Fruit fly (Drosophila melanogaster) whole organism, embryonic: Measurements from ENCODE around the gene Nup98-96.

ENCODE experiments used
- Bgb ChIP-seq: fragments of 200-800 bp; sonication (Bioruptor generic); IDR thresholded peaks from 2 replicates; pipeline ENCODE4 v1.3.6; 2022; ENCODE audit warnings: missing biosample characterization, missing genetic modification characterization; ENCODE audit not compliant: partially characterized antibody
- CG10147 ChIP-seq: fragments of 200-800 bp; sonication (Bioruptor generic); optimal IDR thresholded peaks from 2 replicates; lab custom pipeline; 2019; ENCODE audit warnings: missing biosample characterization, mild to moderate bottlenecking, missing genetic modification characterization, moderate library complexity
- CG10431 ChIP-seq: fragments of 200-800 bp; sonication (Bioruptor generic); optimal IDR thresholded peaks from 3 replicates; lab custom pipeline; 2018; ENCODE audit warnings: missing biosample characterization, mild to moderate bottlenecking, missing genetic modification characterization
- CG11085 ChIP-seq: fragments of 200-800 bp; sonication (Bioruptor generic); IDR thresholded peaks from 2 replicates; pipeline ENCODE4 v1.3.6; 2022; ENCODE audit warnings: missing biosample characterization, missing genetic modification characterization
- CG11398 ChIP-seq: fragments of 200-800 bp; sonication (Bioruptor generic); optimal IDR thresholded peaks from 2 replicates; lab custom pipeline; 2016; ENCODE audit warnings: missing biosample characterization, missing genetic modification characterization
- CG12299 ChIP-seq: fragments of 200-800 bp; sonication (Bioruptor generic); optimal IDR thresholded peaks from 2 replicates; lab custom pipeline; 2018; ENCODE audit warnings: missing biosample characterization, mild to moderate bottlenecking, missing genetic modification characterization
- CG1602 ChIP-seq: fragments of 200-800 bp; sonication (Bioruptor generic); optimal IDR thresholded peaks from 3 replicates; lab custom pipeline; 2016; ENCODE audit warnings: missing biosample characterization, missing genetic modification characterization
- CG16815 ChIP-seq: fragments of 200-800 bp; sonication (Bioruptor generic); optimal IDR thresholded peaks from 3 replicates; lab custom pipeline; 2017; ENCODE audit warnings: missing biosample characterization, mild to moderate bottlenecking, missing genetic modification characterization
- CG16863 ChIP-seq: fragments of 200-800 bp; sonication (Bioruptor generic); optimal IDR thresholded peaks from 3 replicates; lab custom pipeline; 2016; ENCODE audit warnings: missing biosample characterization, missing genetic modification characterization
- CG17359 ChIP-seq: fragments of 200-800 bp; sonication (Bioruptor generic); optimal IDR thresholded peaks from 3 replicates; lab custom pipeline; 2018; ENCODE audit warnings: missing biosample characterization, mild to moderate bottlenecking, missing genetic modification characterization, moderate library complexity
- CG17568 ChIP-seq: fragments of 200-800 bp; sonication (Bioruptor generic); optimal IDR thresholded peaks from 2 replicates; lab custom pipeline; 2018; ENCODE audit warnings: missing biosample characterization, mild to moderate bottlenecking, missing genetic modification characterization, moderate library complexity
- CG17612 ChIP-seq: fragments of 200-800 bp; sonication (Bioruptor generic); IDR thresholded peaks from 2 replicates; pipeline ENCODE4 v1.3.6; 2022; ENCODE audit warnings: missing biosample characterization, missing genetic modification characterization
- CG2116 ChIP-seq: fragments of 200-800 bp; sonication (Bioruptor generic); optimal IDR thresholded peaks from 3 replicates; lab custom pipeline; 2018; ENCODE audit warnings: missing biosample characterization, mild to moderate bottlenecking, missing genetic modification characterization
- CG3407 ChIP-seq: fragments of 200-800 bp; sonication (Bioruptor generic); optimal IDR thresholded peaks from 2 replicates; lab custom pipeline; 2018; ENCODE audit warnings: missing biosample characterization, mild to moderate bottlenecking, missing genetic modification characterization
- CG34376 ChIP-seq: fragments of 200-800 bp; sonication (Bioruptor generic); optimal IDR thresholded peaks from 2 replicates; lab custom pipeline; 2018; ENCODE audit warnings: missing biosample characterization, mild to moderate bottlenecking, missing genetic modification characterization
- CG6854 ChIP-seq: fragments of 200-800 bp; sonication (Bioruptor generic); optimal IDR thresholded peaks from 3 replicates; lab custom pipeline; 2017; ENCODE audit warnings: missing biosample characterization, mild to moderate bottlenecking, missing genetic modification characterization
- D19B ChIP-seq: fragments of 200-800 bp; sonication (Bioruptor generic); optimal IDR thresholded peaks from 2 replicates; lab custom pipeline; 2017; ENCODE audit warnings: missing biosample characterization, mild to moderate bottlenecking, missing genetic modification characterization
- Dek ChIP-seq: fragments of 200-800 bp; sonication (Bioruptor generic); optimal IDR thresholded peaks from 3 replicates; lab custom pipeline; 2019; ENCODE audit warnings: missing biosample characterization, mild to moderate bottlenecking, missing genetic modification characterization, moderate library complexity
- ERR ChIP-seq: fragments of 200-800 bp; sonication (Bioruptor generic); optimal IDR thresholded peaks from 2 replicates; lab custom pipeline; 2016; ENCODE audit warnings: missing biosample characterization, missing genetic modification characterization
- HmgD ChIP-seq: fragments of 200-800 bp; sonication (Bioruptor generic); optimal IDR thresholded peaks from 3 replicates; lab custom pipeline; 2016; ENCODE audit warnings: missing biosample characterization, missing genetic modification characterization
- Hr51 ChIP-seq, 2 experiments: fragments of 200-800 bp; sonication (Bioruptor generic); optimal IDR thresholded peaks; 2 replicates in 1 of 2; 3 replicates in 1 of 2; lab custom pipeline; 2016 to 2018; ENCODE audit warnings: missing biosample characterization in 2 of 2, missing genetic modification characterization in 2 of 2, mild to moderate bottlenecking in 1 of 2, moderate library complexity in 1 of 2
- Hsf ChIP-seq: fragments of 200-800 bp; sonication (Bioruptor generic); optimal IDR thresholded peaks from 3 replicates; lab custom pipeline; 2016; ENCODE audit warnings: missing biosample characterization, missing genetic modification characterization
- NC2α ChIP-seq: fragments of 200-800 bp; sonication (Bioruptor generic); optimal IDR thresholded peaks from 2 replicates; lab custom pipeline; 2016; ENCODE audit warnings: missing biosample characterization, missing genetic modification characterization
- NFAT ChIP-seq: fragments of 200-800 bp; sonication (Bioruptor generic); IDR thresholded peaks from 2 replicates; pipeline ENCODE4 v1.3.6; 2022; ENCODE audit warnings: missing biosample characterization, missing genetic modification characterization
- Nf-YA ChIP-seq: fragments of 200-800 bp; sonication (Bioruptor generic); IDR thresholded peaks from 2 replicates; pipeline ENCODE4 v1.3.6; 2022; ENCODE audit warnings: missing biosample characterization, missing genetic modification characterization
- Nf-YB ChIP-seq: fragments of 200-800 bp; sonication (Bioruptor generic); optimal IDR thresholded peaks from 3 replicates; lab custom pipeline; 2019; ENCODE audit warnings: missing biosample characterization, mild to moderate bottlenecking, missing genetic modification characterization, moderate library complexity
- Nf-YC ChIP-seq: fragments of 200-800 bp; optimal IDR thresholded peaks from 3 replicates; lab custom pipeline; 2019; ENCODE audit warnings: missing biosample characterization, mild to moderate bottlenecking, missing genetic modification characterization, moderate library complexity
- NfI ChIP-seq: fragments of 200-800 bp; sonication (Bioruptor generic); optimal IDR thresholded peaks from 3 replicates; lab custom pipeline; 2018; ENCODE audit warnings: missing biosample characterization, mild to moderate bottlenecking, missing genetic modification characterization, moderate library complexity
- Poxn ChIP-seq: fragments of 200-800 bp; sonication (Bioruptor generic); IDR thresholded peaks from 2 replicates; pipeline ENCODE4 v1.3.6; 2022; ENCODE audit warnings: missing biosample characterization, missing genetic modification characterization
- Sin3A ChIP-seq: fragments of >200 bp; optimal IDR thresholded peaks from 2 replicates; lab custom pipeline; 2018
- TFAM ChIP-seq: fragments of 200-800 bp; sonication (Bioruptor generic); optimal IDR thresholded peaks from 2 replicates; lab custom pipeline; 2017; ENCODE audit warnings: missing biosample characterization, missing genetic modification characterization, inconsistent platforms
- al ChIP-seq: fragments of 200-800 bp; sonication (Bioruptor generic); IDR thresholded peaks from 2 replicates; pipeline ENCODE4 v1.3.6; 2022; ENCODE audit warnings: missing biosample characterization, missing genetic modification characterization
- corto ChIP-seq: fragments of 200-800 bp; sonication (Bioruptor generic); optimal IDR thresholded peaks from 2 replicates; lab custom pipeline; 2016; ENCODE audit warnings: missing biosample characterization, mild to moderate bottlenecking, missing genetic modification characterization, moderate library complexity
- dan ChIP-seq: fragments of 200-800 bp; sonication (Bioruptor generic); IDR thresholded peaks from 2 replicates; pipeline ENCODE4 v1.3.6; 2022; ENCODE audit warnings: missing biosample characterization, missing genetic modification characterization
- ems ChIP-seq: fragments of 200-800 bp; sonication (Bioruptor generic); optimal IDR thresholded peaks from 3 replicates; lab custom pipeline; 2016; ENCODE audit warnings: missing biosample characterization, missing genetic modification characterization
- ewg ChIP-seq: fragments of 200-800 bp; sonication (Bioruptor generic); optimal IDR thresholded peaks from 3 replicates; lab custom pipeline; 2017; ENCODE audit warnings: mild to moderate bottlenecking, missing biosample characterization, missing genetic modification reagents, missing genetic modification characterization
- gcm2 ChIP-seq: fragments of 200-800 bp; sonication (Bioruptor generic); optimal IDR thresholded peaks from 2 replicates; lab custom pipeline; 2016; ENCODE audit warnings: missing biosample characterization, missing genetic modification characterization
- gt ChIP-seq: fragments of 200-800 bp; sonication (Bioruptor generic); IDR thresholded peaks from 2 replicates; pipeline ENCODE4 v1.3.6; 2022; ENCODE audit warnings: missing biosample characterization, missing genetic modification characterization
- h ChIP-seq: fragments of >200 bp; optimal IDR thresholded peaks from 2 replicates; lab custom pipeline; 2017
- her ChIP-seq: fragments of 200-800 bp; sonication (Bioruptor generic); optimal IDR thresholded peaks from 2 replicates; lab custom pipeline; 2016; ENCODE audit warnings: missing biosample characterization, missing genetic modification characterization
- hkb ChIP-seq, 2 experiments: fragments of 200-800 bp in 1 of 2; fragments of >200 bp in 1 of 2; sonication (Bioruptor generic) in 1 of 2; IDR thresholded peaks in 1 of 2; optimal IDR thresholded peaks in 1 of 2; 2 replicates each; pipeline versions ENCODE4 v1.3.6 to Lab custom; 2017 to 2022; ENCODE audit warnings: missing biosample characterization in 1 of 2, missing genetic modification characterization in 1 of 2
- hth ChIP-seq: fragments of >200 bp; optimal IDR thresholded peaks from 2 replicates; lab custom pipeline; 2017; ENCODE audit warnings: inconsistent platforms
- nerfin-2 ChIP-seq: fragments of 200-800 bp; sonication (Bioruptor generic); IDR thresholded peaks from 2 replicates; pipeline ENCODE4 v1.3.6; 2022; ENCODE audit warnings: missing biosample characterization, missing genetic modification characterization; ENCODE audit not compliant: partially characterized antibody
- p53 ChIP-seq: fragments of 200-800 bp; sonication (Bioruptor generic); optimal IDR thresholded peaks from 2 replicates; lab custom pipeline; 2016; ENCODE audit warnings: missing biosample characterization, missing genetic modification characterization
- pan ChIP-seq, 4 experiments: fragments of >200 bp in 3 of 4; fragments of 200-800 bp in 1 of 4; sonication (Bioruptor generic) in 1 of 4; optimal IDR thresholded peaks in 3 of 4; IDR thresholded peaks in 1 of 4; 2 replicates each; pipeline versions ENCODE4 v1.3.6 to Lab custom; 2017 to 2022; ENCODE audit warnings: missing biosample characterization in 2 of 4, missing genetic modification characterization in 2 of 4, mixed read lengths in 1 of 4
- pnt ChIP-seq: fragments of 200-800 bp; sonication (Bioruptor generic); optimal IDR thresholded peaks from 3 replicates; lab custom pipeline; 2016; ENCODE audit warnings: missing biosample characterization, missing genetic modification characterization
- ro ChIP-seq: fragments of 200-800 bp; sonication (Bioruptor generic); IDR thresholded peaks from 2 replicates; pipeline ENCODE4 v1.3.6; 2022; ENCODE audit warnings: missing biosample characterization, missing genetic modification characterization
- row ChIP-seq: fragments of 200-800 bp; sonication (Bioruptor generic); IDR thresholded peaks from 3 replicates; pipeline ENCODE4 v1.3.6; 2022; ENCODE audit warnings: missing biosample characterization, missing genetic modification characterization
- slp2 ChIP-seq: fragments of 200-800 bp; sonication (Bioruptor generic); optimal IDR thresholded peaks from 2 replicates; lab custom pipeline; 2016; ENCODE audit warnings: missing biosample characterization, missing genetic modification characterization
- stwl ChIP-seq: fragments of 200-800 bp; sonication (Bioruptor generic); optimal IDR thresholded peaks from 3 replicates; lab custom pipeline; 2018; ENCODE audit warnings: missing biosample characterization, mild to moderate bottlenecking, missing genetic modification characterization, moderate library complexity
- tin ChIP-seq: fragments of 200-800 bp; sonication (Bioruptor generic); optimal IDR thresholded peaks from 3 replicates; lab custom pipeline; 2016; ENCODE audit warnings: missing biosample characterization, missing genetic modification characterization

Gene Nup98-96

dm6 chr3R:23732990-23733512 lies 48.4 kb downstream of the Nup98-96 start, which contains the start of the genes Hmgcr and Rpn9 (continued):
- TF ChIP-seq pan (optimal IDR thresholded peaks at IDR 0.05; lab: Kevin White, UChicago) (no peak), pan (GFP tag; optimal IDR thresholded peaks at IDR 0.05 in 1 of 2, IDR thresholded peaks at IDR 0.05 in 1 of 2) (no peak), CG17568 (no peak), NfI (GFP tag; lab: Kevin White, UChicago) (peak; percentile 30), CG11085 (GFP tag; lab: Robert Waterston, UW) (no peak), CG12299 (tag; lab: Kevin White, UChicago) (peak; percentile 52), Hsf (GFP tag; lab: Kevin White, UChicago) (no peak), Sin3A (lab: Kevin White, UChicago) (peak; percentile 95), CG16863 (GFP tag; lab: Kevin White, UChicago) (no peak), CG3407 (GFP tag; lab: Kevin White, UChicago) (no peak), Bgb (GFP tag; lab: Robert Waterston, UW) (peak; percentile 31; the same call in 1 of the 2 replicates), al (GFP tag; lab: Robert Waterston, UW) (no peak), CG16815 (no peak), ERR (GFP tag; lab: Kevin White, UChicago) (peak; percentile 11), Nf-YB (GFP tag; lab: Kevin White, UChicago) (peak; percentile 27), tin (no peak), nerfin-2 (GFP tag; lab: Robert Waterston, UW) (no peak), Nf-YC (tag; lab: Kevin White, UChicago) (peak; percentile 38), dan (GFP tag; lab: Robert Waterston, UW) (no peak), CG17612 (no peak), CG10431 (GFP tag; lab: Kevin White, UChicago) (peak; percentile 54), Dek (no peak), Hr51 (GFP tag; optimal IDR thresholded peaks at IDR 0.05; lab: Kevin White, UChicago) (peak in 1 of 2 experiments; percentile 11), hkb (optimal IDR thresholded peaks at IDR 0.05; lab: Kevin White, UChicago) (peak; percentile 89), hkb (GFP tag; IDR thresholded peaks at IDR 0.05; lab: Robert Waterston, UW) (no peak), hth (lab: Kevin White, UChicago) (no peak), CG11398 (GFP tag; lab: Kevin White, UChicago) (no peak), row (GFP tag; lab: Robert Waterston, UW) (0 out of 3 replicates have a peak, but pooled peaks have one; percentile 17), NC2α (GFP tag; lab: Kevin White, UChicago) (no peak), slp2 (GFP tag; lab: Kevin White, UChicago) (no peak), CG6854 (GFP tag; lab: Kevin White, UChicago) (no peak), CG34376 (peak; percentile 21), corto (GFP tag; lab: Kevin White, UChicago) (no peak), CG1602 (no peak), gt (GFP tag; lab: Robert Waterston, UW) (no peak), CG10147 (no peak), stwl (peak; percentile 95), NFAT (GFP tag; lab: Robert Waterston, UW) (no peak), ro (GFP tag; lab: Robert Waterston, UW) (no peak), CG17359 (no peak), CG2116 (GFP tag; lab: Kevin White, UChicago) (peak; percentile 72), h (lab: Kevin White, UChicago) (no peak), TFAM (GFP tag; lab: Kevin White, UChicago) (no peak), HmgD (GFP tag; lab: Kevin White, UChicago) (no peak), ems (GFP tag; lab: Kevin White, UChicago) (no peak), pnt (no peak), Nf-YA (GFP tag; lab: Robert Waterston, UW) (no peak), ewg (GFP tag; lab: Kevin White, UChicago) (peak; percentile 70), D19B (no peak), her (GFP tag; lab: Kevin White, UChicago) (no peak), gcm2 (GFP tag; lab: Kevin White, UChicago) (no peak), Poxn (GFP tag; lab: Robert Waterston, UW) (no peak), p53 (GFP tag; lab: Kevin White, UChicago) (no peak)
